Fruit fly (Drosophila melanogaster) whole organism, embryonic: ENCODE measurements around the gene CG16753.

Source experiments
- CG10209 ChIP-seq: fragments of 200-800 bp; sonication (Bioruptor generic); optimal IDR thresholded peaks from 3 replicates; lab custom pipeline; 2017; ENCODE audit warnings: missing biosample characterization, mild to moderate bottlenecking, missing genetic modification characterization, missing genetic modification reagents
- CG11695 ChIP-seq: fragments of 200-800 bp; sonication (Bioruptor generic); IDR thresholded peaks from 3 replicates; pipeline ENCODE4 v1.3.6; 2022; ENCODE audit warnings: missing biosample characterization, missing genetic modification characterization
- CG12299 ChIP-seq: fragments of 200-800 bp; sonication (Bioruptor generic); optimal IDR thresholded peaks from 2 replicates; lab custom pipeline; 2018; ENCODE audit warnings: missing biosample characterization, mild to moderate bottlenecking, missing genetic modification characterization
- CG14965 ChIP-seq: fragments of 200-800 bp; sonication (Bioruptor generic); optimal IDR thresholded peaks from 2 replicates; lab custom pipeline; 2016; ENCODE audit warnings: missing biosample characterization, missing genetic modification characterization, borderline replicate concordance
- CG15479 ChIP-seq: fragments of 200-800 bp; sonication (Bioruptor generic); optimal IDR thresholded peaks from 3 replicates; lab custom pipeline; 2019; ENCODE audit warnings: missing biosample characterization, mild to moderate bottlenecking, missing genetic modification characterization, moderate library complexity
- CG15514 ChIP-seq: fragments of 200-800 bp; sonication (Bioruptor generic); optimal IDR thresholded peaks from 3 replicates; lab custom pipeline; 2017; ENCODE audit warnings: missing biosample characterization, missing genetic modification characterization, mild to moderate bottlenecking, moderate library complexity, missing genetic modification reagents
- CG17385 ChIP-seq: fragments of 200-800 bp; sonication (Bioruptor generic); optimal IDR thresholded peaks from 3 replicates; lab custom pipeline; 2018; ENCODE audit warnings: missing biosample characterization, mild to moderate bottlenecking, missing genetic modification characterization
- CG17802 ChIP-seq: fragments of 200-800 bp; sonication (Bioruptor generic); optimal IDR thresholded peaks from 2 replicates; lab custom pipeline; 2018; ENCODE audit warnings: missing biosample characterization, mild to moderate bottlenecking, missing genetic modification characterization, moderate library complexity
- CG17912 ChIP-seq: fragments of 200-800 bp; sonication (Bioruptor generic); optimal IDR thresholded peaks from 2 replicates; lab custom pipeline; 2018; ENCODE audit warnings: missing biosample characterization, mild to moderate bottlenecking, missing genetic modification characterization
- CG1792 ChIP-seq: fragments of 200-800 bp; sonication (Bioruptor generic); optimal IDR thresholded peaks from 2 replicates; lab custom pipeline; 2016; ENCODE audit warnings: missing biosample characterization, missing genetic modification characterization
- CG18262 ChIP-seq: fragments of 200-800 bp; optimal IDR thresholded peaks from 3 replicates; lab custom pipeline; 2019; ENCODE audit warnings: missing biosample characterization, mild to moderate bottlenecking, missing genetic modification characterization, moderate library complexity
- CG18599 ChIP-seq: fragments of 200-800 bp; sonication (Bioruptor generic); optimal IDR thresholded peaks from 3 replicates; lab custom pipeline; 2017; ENCODE audit warnings: missing biosample characterization, missing genetic modification characterization, mild to moderate bottlenecking, moderate library complexity, missing genetic modification reagents
- CG2120 ChIP-seq: fragments of 200-800 bp; sonication (Bioruptor generic); optimal IDR thresholded peaks from 3 replicates; lab custom pipeline; 2016; ENCODE audit warnings: missing biosample characterization, missing genetic modification characterization
- CG2202 ChIP-seq: fragments of 200-800 bp; sonication (Bioruptor generic); optimal IDR thresholded peaks from 2 replicates; lab custom pipeline; 2018; ENCODE audit warnings: missing biosample characterization, mild to moderate bottlenecking, missing genetic modification characterization
- CG30403 ChIP-seq: fragments of 200-800 bp; sonication (Bioruptor generic); optimal IDR thresholded peaks from 3 replicates; lab custom pipeline; 2016; ENCODE audit warnings: missing biosample characterization, missing genetic modification characterization
- CG31224 ChIP-seq: fragments of 200-800 bp; sonication (Bioruptor generic); IDR thresholded peaks from 2 replicates; pipeline ENCODE4 v1.3.6; 2022; ENCODE audit warnings: missing biosample characterization, missing genetic modification characterization
- CG32772 ChIP-seq: fragments of 200-800 bp; sonication (Bioruptor generic); IDR thresholded peaks from 2 replicates; pipeline ENCODE4 v1.3.6; 2022; ENCODE audit warnings: missing biosample characterization, missing genetic modification characterization
- CG34422 ChIP-seq: fragments of 200-800 bp; sonication (Bioruptor generic); IDR thresholded peaks from 3 replicates; pipeline ENCODE4 v1.3.6; 2022; ENCODE audit warnings: missing biosample characterization, missing genetic modification characterization
- CG4730 ChIP-seq: fragments of 200-800 bp; sonication (Bioruptor generic); IDR thresholded peaks from 2 replicates; pipeline ENCODE4 v1.3.6; 2022; ENCODE audit warnings: missing biosample characterization, missing genetic modification characterization
- CG6175 ChIP-seq: fragments of 200-800 bp; sonication (Bioruptor generic); IDR thresholded peaks from 3 replicates; pipeline ENCODE4 v1.3.6; 2022; ENCODE audit warnings: missing biosample characterization, missing genetic modification characterization
- CG6272 ChIP-seq: fragments of 200-800 bp; sonication (Bioruptor generic); IDR thresholded peaks from 2 replicates; pipeline ENCODE4 v1.3.6; 2022; ENCODE audit warnings: missing biosample characterization, missing genetic modification characterization
- CG6813 ChIP-seq: fragments of 200-800 bp; sonication (Bioruptor generic); optimal IDR thresholded peaks from 2 replicates; lab custom pipeline; 2017; ENCODE audit warnings: missing biosample characterization, missing genetic modification characterization, mild to moderate bottlenecking, moderate library complexity, missing genetic modification reagents
- CG7928 ChIP-seq: fragments of 200-800 bp; sonication (Bioruptor generic); optimal IDR thresholded peaks from 2 replicates; lab custom pipeline; 2017; ENCODE audit warnings: missing biosample characterization, mild to moderate bottlenecking, missing genetic modification characterization
- CG8281 ChIP-seq: fragments of 200-800 bp; sonication (Bioruptor generic); optimal IDR thresholded peaks from 2 replicates; lab custom pipeline; 2018; ENCODE audit warnings: missing biosample characterization, mild to moderate bottlenecking, missing genetic modification characterization, moderate library complexity
- D19A ChIP-seq: fragments of 200-800 bp; optimal IDR thresholded peaks from 3 replicates; lab custom pipeline; 2019; ENCODE audit warnings: missing biosample characterization, mild to moderate bottlenecking, missing genetic modification characterization, moderate library complexity
- Dp ChIP-seq: fragments of 200-800 bp; sonication (Bioruptor generic); optimal IDR thresholded peaks from 2 replicates; lab custom pipeline; 2018; ENCODE audit warnings: missing biosample characterization, mild to moderate bottlenecking, missing genetic modification characterization, moderate library complexity
- Fer1 ChIP-seq: fragments of 200-800 bp; sonication (Bioruptor generic); optimal IDR thresholded peaks from 2 replicates; lab custom pipeline; 2017; ENCODE audit warnings: missing biosample characterization, mild to moderate bottlenecking, missing genetic modification characterization
- Mes4 ChIP-seq: fragments of 200-800 bp; sonication (Bioruptor generic); optimal IDR thresholded peaks from 2 replicates; lab custom pipeline; 2016; ENCODE audit warnings: missing biosample characterization, missing genetic modification characterization
- Opbp ChIP-seq: fragments of 200-800 bp; sonication (Bioruptor generic); IDR thresholded peaks from 3 replicates; pipeline ENCODE4 v1.3.6; 2022; ENCODE audit warnings: missing biosample characterization, missing genetic modification characterization; ENCODE audit not compliant: partially characterized antibody
- Pdp1 ChIP-seq, 2 experiments: fragments of 200-800 bp; sonication (Bioruptor generic); optimal IDR thresholded peaks; 3 replicates each; lab custom pipeline; 2016; ENCODE audit warnings: missing biosample characterization in 2 of 2, missing genetic modification characterization in 2 of 2, mild to moderate bottlenecking in 1 of 2, moderate library complexity in 1 of 2
- Ravus ChIP-seq: fragments of 200-800 bp; sonication (Bioruptor generic); IDR thresholded peaks from 2 replicates; pipeline ENCODE4 v1.3.6; 2022; ENCODE audit warnings: missing biosample characterization, missing genetic modification characterization
- Ssrp ChIP-seq: fragments of 200-800 bp; sonication (Bioruptor generic); optimal IDR thresholded peaks from 2 replicates; lab custom pipeline; 2018; ENCODE audit warnings: missing biosample characterization, mild to moderate bottlenecking, missing genetic modification characterization, moderate library complexity
- al ChIP-seq: fragments of 200-800 bp; sonication (Bioruptor generic); IDR thresholded peaks from 2 replicates; pipeline ENCODE4 v1.3.6; 2022; ENCODE audit warnings: missing biosample characterization, missing genetic modification characterization
- amos ChIP-seq: fragments of 200-800 bp; sonication (Bioruptor generic); IDR thresholded peaks from 2 replicates; pipeline ENCODE4 v1.3.6; 2022; ENCODE audit warnings: missing biosample characterization, missing genetic modification characterization; ENCODE audit not compliant: partially characterized antibody
- danr ChIP-seq: fragments of 200-800 bp; sonication (Bioruptor generic); IDR thresholded peaks from 2 replicates; pipeline ENCODE4 v1.3.6; 2022; ENCODE audit warnings: missing biosample characterization, missing genetic modification characterization
- eyg ChIP-seq: fragments of 200-800 bp; sonication (Bioruptor generic); optimal IDR thresholded peaks from 3 replicates; lab custom pipeline; 2016; ENCODE audit warnings: missing biosample characterization, missing genetic modification characterization
- gcm ChIP-seq: fragments of 200-800 bp; sonication (Bioruptor generic); optimal IDR thresholded peaks from 2 replicates; lab custom pipeline; 2019; ENCODE audit warnings: missing biosample characterization, mild to moderate bottlenecking, missing genetic modification characterization, moderate library complexity
- kah ChIP-seq: fragments of 200-800 bp; sonication (Bioruptor generic); optimal IDR thresholded peaks from 2 replicates; lab custom pipeline; 2018; ENCODE audit warnings: missing biosample characterization, mild to moderate bottlenecking, missing genetic modification characterization
- ken ChIP-seq: fragments of 200-800 bp; sonication (Bioruptor generic); IDR thresholded peaks from 3 replicates; pipeline ENCODE4 v1.3.6; 2022; ENCODE audit warnings: missing biosample characterization, missing genetic modification characterization
- lilli ChIP-seq: fragments of 200-800 bp; sonication (Bioruptor generic); optimal IDR thresholded peaks from 3 replicates; lab custom pipeline; 2016; ENCODE audit warnings: missing biosample characterization, missing genetic modification characterization
- maf-S ChIP-seq: fragments of 200-800 bp; sonication (Bioruptor generic); optimal IDR thresholded peaks from 2 replicates; lab custom pipeline; 2016; ENCODE audit warnings: missing biosample characterization, missing genetic modification characterization
- nmo ChIP-seq: fragments of 200-800 bp; sonication (Bioruptor generic); optimal IDR thresholded peaks from 2 replicates; lab custom pipeline; 2018; ENCODE audit warnings: missing biosample characterization, mild to moderate bottlenecking, missing genetic modification characterization, moderate library complexity
- pnt ChIP-seq: fragments of 200-800 bp; sonication (Bioruptor generic); optimal IDR thresholded peaks from 3 replicates; lab custom pipeline; 2016; ENCODE audit warnings: missing biosample characterization, missing genetic modification characterization
- schlank ChIP-seq: fragments of 200-800 bp; sonication (Bioruptor generic); optimal IDR thresholded peaks from 2 replicates; lab custom pipeline; 2018; ENCODE audit warnings: missing biosample characterization, mild to moderate bottlenecking, missing genetic modification characterization
- slbo ChIP-seq: fragments of 200-800 bp; sonication (Bioruptor generic); IDR thresholded peaks from 2 replicates; pipeline ENCODE4 v1.3.6; 2022; ENCODE audit warnings: missing biosample characterization, missing genetic modification characterization
- usp ChIP-seq: fragments of >200 bp; optimal IDR thresholded peaks from 2 replicates; lab custom pipeline; 2017; ENCODE audit warnings: missing biosample characterization, missing genetic modification characterization
- wor ChIP-seq: fragments of 200-800 bp; sonication (Bioruptor generic); IDR thresholded peaks from 2 replicates; pipeline ENCODE4 v1.3.6; 2022; ENCODE audit warnings: missing biosample characterization, missing genetic modification characterization
- zfh2 ChIP-seq: fragments of 200-800 bp; sonication (Bioruptor generic); optimal IDR thresholded peaks from 2 replicates; lab custom pipeline; 2016; ENCODE audit warnings: missing biosample characterization, missing genetic modification characterization

The CG16753 gene

DNA sequence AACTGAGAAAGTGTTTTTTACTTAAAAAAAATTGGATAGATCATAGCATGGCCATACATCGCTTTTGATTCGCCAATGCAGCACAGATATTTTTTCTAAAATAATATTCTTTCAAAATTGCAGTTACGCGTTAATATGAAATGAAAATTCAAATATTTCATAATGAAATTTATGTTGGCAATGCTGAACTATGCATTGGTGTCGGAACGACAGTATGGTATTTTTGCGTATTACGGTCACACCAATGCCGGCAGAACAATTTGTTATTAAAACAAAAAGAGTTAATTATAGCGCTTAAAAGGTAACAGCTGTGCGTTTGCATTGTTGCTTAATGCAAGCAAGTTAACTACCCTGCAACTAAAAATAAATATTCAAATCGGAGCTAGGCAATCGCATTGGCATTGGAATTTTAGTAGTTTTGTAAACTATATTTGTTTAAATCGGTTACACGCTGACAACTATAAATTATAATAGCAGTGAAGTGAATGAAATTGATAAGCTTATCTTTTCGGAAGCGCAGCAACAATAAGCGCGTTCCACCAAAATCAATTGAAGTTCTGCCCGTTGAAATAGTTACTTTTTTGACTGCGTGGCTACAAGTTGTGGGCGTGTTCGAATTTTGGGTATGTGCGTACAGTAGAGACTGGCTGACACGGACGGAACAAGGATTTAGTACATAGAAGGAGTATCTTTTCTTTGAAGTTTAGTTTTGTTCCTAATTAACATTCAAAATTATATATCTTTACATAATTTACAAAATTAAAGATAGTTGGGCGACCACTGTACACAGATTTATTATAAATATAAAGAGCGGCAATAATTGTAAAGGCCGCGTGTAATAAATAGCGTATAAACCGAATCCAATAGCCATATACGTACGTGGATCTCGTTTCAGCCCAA, 12.5 kb upstream of the CG16753 start, which contains the start of gene Prx4 (continued):
- TF ChIP-seq CG14965 (GFP tag; lab: Kevin White, UChicago) (no peak), CG2120 (GFP tag; lab: Kevin White, UChicago) (peak; percentile 80), CG17912 (GFP tag; lab: Kevin White, UChicago) (no peak), CG30403 (peak; percentile 76), Ssrp (peak; percentile 53), Ravus (GFP tag; lab: Robert Waterston, UW) (peak; percentile 19), CG17385 (peak; percentile 68), CG6175 (0 out of 3 replicates have a peak, but pooled peaks have one; percentile 9), D19A (tag; lab: Kevin White, UChicago) (peak; percentile 63), CG2202 (peak; percentile 53), CG15479 (GFP tag; lab: Kevin White, UChicago) (no peak), CG32772 (GFP tag; lab: Robert Waterston, UW) (peak; percentile 62), pnt (GFP tag; lab: Kevin White, UChicago) (peak; percentile 42), CG15514 (GFP tag; lab: Kevin White, UChicago) (peak; percentile 42), CG17802 (tag; lab: Kevin White, UChicago) (peak; percentile 18), CG18599 (GFP tag; lab: Kevin White, UChicago) (peak; percentile 81), schlank (peak; percentile 33), Opbp (GFP tag; lab: Robert Waterston, UW) (no peak), CG18262 (tag; lab: Kevin White, UChicago) (peak; percentile 71), slbo (GFP tag; lab: Robert Waterston, UW) (peak; percentile 88), danr (GFP tag; lab: Robert Waterston, UW) (no peak), Pdp1 (GFP tag; optimal IDR thresholded peaks at IDR 0.05; lab: Kevin White, UChicago) (peak; percentile 46 to 63), zfh2 (GFP tag; lab: Kevin White, UChicago) (peak; percentile 43), Dp (GFP tag; lab: Kevin White, UChicago) (peak; percentile 53), gcm (GFP tag; lab: Kevin White, UChicago) (peak; percentile 50), kah (GFP tag; lab: Kevin White, UChicago) (peak; percentile 19), maf-S (no peak), lilli (GFP tag; lab: Kevin White, UChicago) (peak; percentile 73), CG6813 (peak; percentile 38), usp (GFP tag; lab: Kevin White, UChicago) (no peak), CG1792 (GFP tag; lab: Kevin White, UChicago) (no peak), ken (GFP tag; lab: Robert Waterston, UW) (peak; percentile 87; the same call in 2 of the 3 replicates), CG7928 (GFP tag; lab: Kevin White, UChicago) (peak; percentile 19), Fer1 (GFP tag; lab: Kevin White, UChicago) (peak; percentile 73), CG12299 (tag; lab: Kevin White, UChicago) (peak; percentile 42), CG4730 (GFP tag; lab: Robert Waterston, UW) (peak; percentile 54; the same call in 1 of the 2 replicates), CG34422 (GFP tag; lab: Robert Waterston, UW) (peak; percentile 74), CG31224 (peak; percentile 51), al (GFP tag; lab: Robert Waterston, UW) (peak; percentile 50; the same call in 1 of the 2 replicates), CG8281 (peak; percentile 47), CG10209 (peak; percentile 71), CG6272 (GFP tag; lab: Robert Waterston, UW) (no peak), amos (GFP tag; lab: Robert Waterston, UW) (peak; percentile 11; the same call in 1 of the 2 replicates), eyg (no peak), wor (peak; percentile 48; the same call in 1 of the 2 replicates), CG11695 (GFP tag; lab: Robert Waterston, UW) (peak; percentile 68), Mes4 (peak; percentile 0), nmo (GFP tag; lab: Kevin White, UChicago) (peak; percentile 70)
